Fruit fly (Drosophila melanogaster) whole organism, embryonic: ENCODE measurements around the gene Idua.
A peak's percentile ranks its signal among the peaks of the same experiment; 100 is the strongest.

Experiments used
- Aef1 ChIP-seq: fragments of 200-800 bp; sonication (Bioruptor generic); IDR thresholded peaks from 3 replicates; pipeline ENCODE4 v1.3.6; 2022; ENCODE audit warnings: missing biosample characterization, missing genetic modification characterization
- CG10274 ChIP-seq: fragments of 200-800 bp; sonication (Bioruptor generic); optimal IDR thresholded peaks from 3 replicates; lab custom pipeline; 2017; ENCODE audit warnings: missing biosample characterization, mild to moderate bottlenecking, missing genetic modification characterization
- CG11504 ChIP-seq: fragments of 200-800 bp; sonication (Bioruptor generic); optimal IDR thresholded peaks from 3 replicates; lab custom pipeline; 2019; ENCODE audit warnings: missing biosample characterization, mild to moderate bottlenecking, missing genetic modification characterization, moderate library complexity
- CG13624 ChIP-seq: fragments of 200-800 bp; sonication (Bioruptor generic); optimal IDR thresholded peaks from 2 replicates; lab custom pipeline; 2016; ENCODE audit warnings: missing biosample characterization, missing genetic modification characterization
- CG14667 ChIP-seq: fragments of 200-800 bp; sonication (Bioruptor generic); IDR thresholded peaks from 2 replicates; pipeline ENCODE4 v1.3.6; 2022; ENCODE audit warnings: missing biosample characterization, missing genetic modification characterization
- CG14860 ChIP-seq: fragments of 200-800 bp; sonication (Bioruptor generic); IDR thresholded peaks from 3 replicates; pipeline ENCODE4 v1.3.6; 2022; ENCODE audit warnings: missing biosample characterization, missing genetic modification characterization; ENCODE audit not compliant: partially characterized antibody
- CG14965 ChIP-seq: fragments of 200-800 bp; sonication (Bioruptor generic); optimal IDR thresholded peaks from 2 replicates; lab custom pipeline; 2016; ENCODE audit warnings: missing biosample characterization, missing genetic modification characterization, borderline replicate concordance
- CG15269 ChIP-seq: fragments of 200-800 bp; sonication (Bioruptor generic); optimal IDR thresholded peaks from 2 replicates; lab custom pipeline; 2018; ENCODE audit warnings: missing biosample characterization, mild to moderate bottlenecking, missing genetic modification characterization, moderate library complexity
- CG1602 ChIP-seq: fragments of 200-800 bp; sonication (Bioruptor generic); optimal IDR thresholded peaks from 3 replicates; lab custom pipeline; 2016; ENCODE audit warnings: missing biosample characterization, missing genetic modification characterization
- CG16813 ChIP-seq: fragments of 200-800 bp; sonication (Bioruptor generic); IDR thresholded peaks from 3 replicates; pipeline ENCODE4 v1.3.6; 2022; ENCODE audit warnings: missing biosample characterization, missing genetic modification characterization; ENCODE audit not compliant: partially characterized antibody
- CG17829 ChIP-seq: fragments of 200-800 bp; optimal IDR thresholded peaks from 2 replicates; lab custom pipeline; 2019; ENCODE audit warnings: missing biosample characterization, mild to moderate bottlenecking, missing genetic modification characterization, moderate library complexity
- CG18619 ChIP-seq: fragments of 200-800 bp; sonication (Bioruptor generic); optimal IDR thresholded peaks from 3 replicates; lab custom pipeline; 2017; ENCODE audit warnings: missing biosample characterization, mild to moderate bottlenecking, missing genetic modification characterization
- CG30020 ChIP-seq: fragments of 200-800 bp; optimal IDR thresholded peaks from 2 replicates; lab custom pipeline; 2019; ENCODE audit warnings: missing biosample characterization, mild to moderate bottlenecking, missing genetic modification characterization, moderate library complexity
- CG3726 ChIP-seq: fragments of 200-800 bp; sonication (Bioruptor generic); IDR thresholded peaks from 3 replicates; pipeline ENCODE4, ENCODE4 v1.3.6; 2022; ENCODE audit warnings: missing biosample characterization, missing genetic modification characterization
- CG4820 ChIP-seq: fragments of 200-800 bp; sonication (Bioruptor generic); optimal IDR thresholded peaks from 3 replicates; lab custom pipeline; 2016; ENCODE audit warnings: missing biosample characterization, missing genetic modification characterization
- CG4854 ChIP-seq: fragments of 200-800 bp; sonication (Bioruptor generic); optimal IDR thresholded peaks from 2 replicates; lab custom pipeline; 2016; ENCODE audit warnings: missing biosample characterization, missing genetic modification characterization, inconsistent platforms
- CG5953 ChIP-seq: fragments of 200-800 bp; sonication (Bioruptor generic); IDR thresholded peaks from 2 replicates; pipeline ENCODE4 v1.3.6; 2022; ENCODE audit warnings: missing biosample characterization, missing genetic modification characterization
- CG7372 ChIP-seq: fragments of 200-800 bp; sonication (Bioruptor generic); IDR thresholded peaks from 2 replicates; pipeline ENCODE4 v1.3.6; 2022; ENCODE audit warnings: missing biosample characterization, missing genetic modification characterization
- CG7963 ChIP-seq: fragments of 200-800 bp; sonication (Bioruptor generic); IDR thresholded peaks from 3 replicates; pipeline ENCODE4 v1.3.6; 2022; ENCODE audit warnings: missing biosample characterization, missing genetic modification characterization; ENCODE audit not compliant: partially characterized antibody
- CG9727 ChIP-seq: fragments of 200-800 bp; sonication (Bioruptor generic); optimal IDR thresholded peaks from 3 replicates; lab custom pipeline; 2017; ENCODE audit warnings: missing biosample characterization, mild to moderate bottlenecking, missing genetic modification characterization
- CHES-1-like ChIP-seq: fragments of 200-800 bp; sonication (Bioruptor generic); optimal IDR thresholded peaks from 2 replicates; lab custom pipeline; 2016; ENCODE audit warnings: missing biosample characterization, missing genetic modification characterization
- Dad ChIP-seq: fragments of 200-800 bp; sonication (Bioruptor generic); optimal IDR thresholded peaks from 3 replicates; lab custom pipeline; 2016; ENCODE audit warnings: missing biosample characterization, missing genetic modification characterization
- Deaf1 ChIP-seq: fragments of 200-800 bp; optimal IDR thresholded peaks from 3 replicates; lab custom pipeline; 2019; ENCODE audit warnings: missing biosample characterization, mild to moderate bottlenecking, missing genetic modification characterization, moderate library complexity
- HHEX ChIP-seq: fragments of 200-800 bp; sonication (Bioruptor generic); optimal IDR thresholded peaks from 3 replicates; lab custom pipeline; 2017; ENCODE audit warnings: missing biosample characterization, mild to moderate bottlenecking, missing genetic modification characterization, missing genetic modification reagents
- HLH54F ChIP-seq: fragments of 200-800 bp; sonication (Bioruptor generic); optimal IDR thresholded peaks from 3 replicates; lab custom pipeline; 2016; ENCODE audit warnings: missing biosample characterization, missing genetic modification characterization
- Lhr ChIP-seq: fragments of 200-800 bp; sonication (Bioruptor generic); optimal IDR thresholded peaks from 3 replicates; lab custom pipeline; 2017; ENCODE audit warnings: mild to moderate bottlenecking, missing biosample characterization, missing genetic modification reagents, missing genetic modification characterization
- Sry-δ ChIP-seq: fragments of 200-800 bp; sonication (Bioruptor generic); optimal IDR thresholded peaks from 2 replicates; lab custom pipeline; 2016; ENCODE audit warnings: missing biosample characterization, missing genetic modification characterization
- amos ChIP-seq: fragments of 200-800 bp; sonication (Bioruptor generic); IDR thresholded peaks from 2 replicates; pipeline ENCODE4 v1.3.6; 2022; ENCODE audit warnings: missing biosample characterization, missing genetic modification characterization; ENCODE audit not compliant: partially characterized antibody
- aop ChIP-seq: fragments of 200-800 bp; sonication (Bioruptor generic); IDR thresholded peaks from 2 replicates; pipeline ENCODE4 v1.3.6; 2022; ENCODE audit warnings: missing biosample characterization, missing genetic modification characterization
- bigmax ChIP-seq: fragments of 200-800 bp; sonication (Bioruptor generic); optimal IDR thresholded peaks from 2 replicates; lab custom pipeline; 2018; ENCODE audit warnings: missing biosample characterization, mild to moderate bottlenecking, missing genetic modification characterization
- croc ChIP-seq: fragments of 200-800 bp; sonication (Bioruptor generic); conservative IDR thresholded peaks from 3 replicates; pipeline ENCODE4 v1.3.6; 2022; ENCODE audit warnings: missing biosample characterization, missing genetic modification characterization
- da ChIP-seq: fragments of 200-800 bp; sonication (Bioruptor generic); optimal IDR thresholded peaks from 2 replicates; lab custom pipeline; 2016; ENCODE audit warnings: missing biosample characterization, missing genetic modification characterization
- eve ChIP-seq, 2 experiments: fragments of >200 bp; optimal IDR thresholded peaks; 2 replicates each; lab custom pipeline; 2017; ENCODE audit warnings: missing biosample characterization in 2 of 2, missing genetic modification characterization in 2 of 2
- ewg ChIP-seq: fragments of 200-800 bp; sonication (Bioruptor generic); optimal IDR thresholded peaks from 3 replicates; lab custom pipeline; 2017; ENCODE audit warnings: mild to moderate bottlenecking, missing biosample characterization, missing genetic modification reagents, missing genetic modification characterization
- exex ChIP-seq: fragments of 200-800 bp; sonication (Bioruptor generic); optimal IDR thresholded peaks from 4 replicates; lab custom pipeline; 2018; ENCODE audit warnings: missing biosample characterization, mild to moderate bottlenecking, missing genetic modification characterization, moderate library complexity
- gcm ChIP-seq: fragments of 200-800 bp; sonication (Bioruptor generic); optimal IDR thresholded peaks from 2 replicates; lab custom pipeline; 2019; ENCODE audit warnings: missing biosample characterization, mild to moderate bottlenecking, missing genetic modification characterization, moderate library complexity
- hbn ChIP-seq: fragments of 200-800 bp; sonication (Bioruptor generic); IDR thresholded peaks from 2 replicates; pipeline ENCODE4 v1.3.6; 2022; ENCODE audit warnings: missing biosample characterization, missing genetic modification characterization; ENCODE audit not compliant: partially characterized antibody
- ind ChIP-seq: fragments of 200-800 bp; sonication (Bioruptor generic); optimal IDR thresholded peaks from 3 replicates; lab custom pipeline; 2016; ENCODE audit warnings: missing biosample characterization, missing genetic modification characterization
- kah ChIP-seq: fragments of 200-800 bp; sonication (Bioruptor generic); optimal IDR thresholded peaks from 2 replicates; lab custom pipeline; 2018; ENCODE audit warnings: missing biosample characterization, mild to moderate bottlenecking, missing genetic modification characterization
- knrl ChIP-seq: fragments of 200-800 bp; sonication (Bioruptor generic); IDR thresholded peaks from 3 replicates; pipeline ENCODE4 v1.3.6; 2022; ENCODE audit warnings: missing biosample characterization, missing genetic modification characterization; ENCODE audit not compliant: partially characterized antibody
- lilli ChIP-seq: fragments of 200-800 bp; sonication (Bioruptor generic); optimal IDR thresholded peaks from 3 replicates; lab custom pipeline; 2016; ENCODE audit warnings: missing biosample characterization, missing genetic modification characterization
- nerfin-2 ChIP-seq: fragments of 200-800 bp; sonication (Bioruptor generic); IDR thresholded peaks from 2 replicates; pipeline ENCODE4 v1.3.6; 2022; ENCODE audit warnings: missing biosample characterization, missing genetic modification characterization; ENCODE audit not compliant: partially characterized antibody
- pnt ChIP-seq: fragments of 200-800 bp; sonication (Bioruptor generic); optimal IDR thresholded peaks from 3 replicates; lab custom pipeline; 2016; ENCODE audit warnings: missing biosample characterization, missing genetic modification characterization
- ro ChIP-seq: fragments of 200-800 bp; sonication (Bioruptor generic); IDR thresholded peaks from 2 replicates; pipeline ENCODE4 v1.3.6; 2022; ENCODE audit warnings: missing biosample characterization, missing genetic modification characterization
- sens ChIP-seq: fragments of 200-800 bp; sonication (Bioruptor generic); peaks from one replicate; lab custom pipeline; 2016; ENCODE audit warnings: missing biosample characterization, missing genetic modification characterization
- sob ChIP-seq: fragments of 200-800 bp; sonication (Bioruptor generic); IDR thresholded peaks from 2 replicates; pipeline ENCODE4 v1.3.6; 2022; ENCODE audit warnings: missing biosample characterization, missing genetic modification characterization
- stc ChIP-seq: fragments of 200-800 bp; sonication (Bioruptor generic); IDR thresholded peaks from 2 replicates; pipeline ENCODE4 v1.3.6; 2022; ENCODE audit warnings: missing biosample characterization, missing genetic modification characterization
- tio ChIP-seq: fragments of 200-800 bp; sonication (Bioruptor generic); optimal IDR thresholded peaks from 2 replicates; lab custom pipeline; 2017; ENCODE audit warnings: missing biosample characterization, missing genetic modification characterization, inconsistent platforms
- ttk ChIP-seq: fragments of 200-800 bp; sonication (Bioruptor generic); IDR thresholded peaks from 2 replicates; pipeline ENCODE4 v2.1.2; 2022; ENCODE audit warnings: missing biosample characterization, missing genetic modification characterization
- unpg ChIP-seq: fragments of 200-800 bp; sonication (Bioruptor generic); optimal IDR thresholded peaks from 3 replicates; lab custom pipeline; 2018; ENCODE audit warnings: missing biosample characterization, mild to moderate bottlenecking, missing genetic modification characterization, moderate library complexity

The Idua gene

DNA sequence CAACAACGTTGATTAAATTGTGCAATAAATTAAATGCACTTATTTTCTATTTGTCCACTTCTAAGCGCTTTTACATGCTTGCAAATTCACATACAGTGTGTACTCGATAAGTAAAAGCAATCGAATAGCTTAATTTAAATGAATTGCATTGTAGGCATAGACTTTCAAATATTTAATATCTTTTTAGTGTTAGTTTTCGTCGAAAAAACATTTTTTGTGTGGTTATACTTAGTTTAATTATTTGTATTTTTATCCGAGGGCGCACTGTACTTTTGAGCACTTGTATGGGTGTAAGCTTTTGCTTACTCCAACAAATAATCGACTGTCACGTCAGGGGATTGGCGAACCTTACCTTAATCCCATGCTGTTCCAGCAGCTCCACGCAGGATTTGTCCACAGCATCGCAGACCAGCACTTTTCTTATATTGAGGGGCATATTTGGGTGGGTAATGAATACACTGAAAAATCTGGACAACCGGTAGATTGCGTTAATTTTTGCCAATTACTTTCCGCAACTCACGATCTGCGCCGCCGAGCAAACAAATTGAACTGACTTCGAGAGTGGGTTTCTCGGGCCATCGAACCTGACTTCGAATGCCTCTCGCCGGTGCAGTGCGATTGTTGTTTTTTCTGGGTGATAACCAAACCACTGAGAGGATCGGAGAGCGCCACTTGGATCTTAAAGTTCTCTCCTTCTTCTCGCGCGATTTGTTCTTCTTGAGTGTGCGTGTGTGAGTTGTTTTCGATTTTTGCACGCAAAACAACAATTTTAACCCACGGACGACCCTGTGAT is 42.5 kb upstream of the Idua start, which contains the start of gene CG6287 (continued):
- peak in 1 of 2 experiments; percentile 27 for TF ChIP-seq eve (GFP tag; optimal IDR thresholded peaks at IDR 0.05; lab: Kevin White, UChicago)
- TF ChIP-seq CG15269 (tag; lab: Kevin White, UChicago) = no peak
- TF ChIP-seq CG14965 (GFP tag; lab: Kevin White, UChicago) = no peak
- TF ChIP-seq unpg (GFP tag; lab: Kevin White, UChicago) = no peak
- TF ChIP-seq kah (GFP tag; lab: Kevin White, UChicago) = no peak
- TF ChIP-seq CG3726 (GFP tag; lab: Robert Waterston, UW) = no peak
- no peak for TF ChIP-seq knrl (GFP tag; lab: Robert Waterston, UW)
- TF ChIP-seq CG11504 (tag; lab: Kevin White, UChicago) = no peak
- TF ChIP-seq exex (tag; lab: Kevin White, UChicago) = no peak
- TF ChIP-seq HLH54F (GFP tag; lab: Kevin White, UChicago) = no peak
- TF ChIP-seq CG17829 = no peak
- no peak for TF ChIP-seq Dad
- TF ChIP-seq aop = no peak
- TF ChIP-seq CG9727 (GFP tag; lab: Kevin White, UChicago) = no peak
- no peak for TF ChIP-seq Sry-δ (GFP tag; lab: Kevin White, UChicago)
- TF ChIP-seq Aef1 = peak; percentile 43; the same call in 2 of the 3 replicates
- no peak for TF ChIP-seq CG5953
- no peak for TF ChIP-seq HHEX (GFP tag; lab: Kevin White, UChicago)
- TF ChIP-seq pnt (GFP tag; lab: Kevin White, UChicago) = no peak
- TF ChIP-seq ttk (GFP tag; lab: Robert Waterston, UW) = no peak
- no peak for TF ChIP-seq CG14860 (GFP tag; lab: Robert Waterston, UW)
- TF ChIP-seq Deaf1 (tag; lab: Kevin White, UChicago) = no peak
- no peak for TF ChIP-seq ewg (GFP tag; lab: Kevin White, UChicago)
- no peak for TF ChIP-seq CG7963
- no peak for TF ChIP-seq sob
- no peak for TF ChIP-seq CG4854 (GFP tag; lab: Kevin White, UChicago)
- no peak for TF ChIP-seq CG10274 (GFP tag; lab: Kevin White, UChicago)
- TF ChIP-seq ind (GFP tag; lab: Kevin White, UChicago) = peak; percentile 29
- TF ChIP-seq gcm (GFP tag; lab: Kevin White, UChicago) = no peak
- no peak for TF ChIP-seq CG7372
- no peak for TF ChIP-seq CG16813 (GFP tag; lab: Robert Waterston, UW)
- peak; percentile 51 for TF ChIP-seq sens (GFP tag; lab: Kevin White, UChicago)
- TF ChIP-seq da (GFP tag; lab: Kevin White, UChicago) = no peak
- no peak for TF ChIP-seq Lhr (GFP tag; lab: Kevin White, UChicago)
- no peak for TF ChIP-seq CHES-1-like
- TF ChIP-seq hbn = no peak
- no peak for TF ChIP-seq amos (GFP tag; lab: Robert Waterston, UW)
- peak; percentile 6 for TF ChIP-seq CG1602 (GFP tag; lab: Kevin White, UChicago)
- no peak for TF ChIP-seq stc (GFP tag; lab: Robert Waterston, UW)
- TF ChIP-seq CG18619 = no peak
- no peak for TF ChIP-seq lilli (GFP tag; lab: Kevin White, UChicago)
- no peak for TF ChIP-seq ro (GFP tag; lab: Robert Waterston, UW)
- no peak for TF ChIP-seq nerfin-2
- TF ChIP-seq CG14667 (GFP tag; lab: Robert Waterston, UW) = no peak
- TF ChIP-seq croc (GFP tag; lab: Robert Waterston, UW) = no peak
- TF ChIP-seq bigmax = no peak
- TF ChIP-seq CG13624 (GFP tag; lab: Kevin White, UChicago) = peak; percentile 15
- no peak for TF ChIP-seq tio (GFP tag; lab: Kevin White, UChicago)
- no peak for TF ChIP-seq CG30020 (tag; lab: Kevin White, UChicago)
- no peak for TF ChIP-seq CG4820 (GFP tag; lab: Kevin White, UChicago)
